Worm (Caenorhabditis elegans): ENCODE measurements around the gene npr-10.

Gene npr-10

ce11 chrX:13032610-13033009 is at the start of gene npr-10:
npr-10 (minus strand) TSS chrX:13032710.
- TF ChIP-seq sox-2 (GFP tag; IDR thresholded peaks at IDR 0.05) (no peak), pha-4 (tag; optimal IDR thresholded peaks at IDR 0.05) (no peak), K09A11.1 (tag; optimal IDR thresholded peaks at IDR 0.05; ENCODE audit: insufficient read depth) (no peak), fax-1 (tag; optimal IDR thresholded peaks at IDR 0.05) (no peak), ttx-3 (tag; optimal IDR thresholded peaks at IDR 0.05) (no peak), pat-9 (tag; optimal IDR thresholded peaks at IDR 0.05) (no peak), unc-42 (tag; optimal IDR thresholded peaks at IDR 0.05) (no peak), elt-2 (tag; optimal IDR thresholded peaks at IDR 0.05) (no peak), F13H6.1 (tag; optimal IDR thresholded peaks at IDR 0.05) (no peak), dmd-4 (tag; optimal IDR thresholded peaks at IDR 0.05; ENCODE audit: borderline replicate concordance) (no peak), nhr-11 (tag; optimal IDR thresholded peaks at IDR 0.05) (no peak), mec-3 (tag; optimal IDR thresholded peaks at IDR 0.05; ENCODE audit: borderline replicate concordance) (no peak), syd-9 (tag; optimal IDR thresholded peaks at IDR 0.05) (no peak), nhr-232 (tag; optimal IDR thresholded peaks at IDR 0.05) (no peak), ceh-22 (tag; optimal IDR thresholded peaks at IDR 0.05) (no peak), ceh-18 (tag; optimal IDR thresholded peaks at IDR 0.05) (no peak), rnt-1 (tag; optimal IDR thresholded peaks at IDR 0.05) (no peak), hlh-13 (GFP tag; optimal IDR thresholded peaks at IDR 0.05) (no peak), hlh-30 (tag; optimal IDR thresholded peaks at IDR 0.05; ENCODE audit: insufficient read depth) (no peak), C08G9.2 (tag; optimal IDR thresholded peaks at IDR 0.05) (no peak)

- TF ChIP-seq T23F11.4 (GFP tag; optimal IDR thresholded peaks at IDR 0.05) (no peak), fkh-6 (tag; optimal IDR thresholded peaks at IDR 0.05) (no peak), hlh-30 (tag; optimal IDR thresholded peaks at IDR 0.05; ENCODE audit: insufficient read depth) (no peak), che-1 (tag; optimal IDR thresholded peaks at IDR 0.05) (no peak), sox-4 (tag; optimal IDR thresholded peaks at IDR 0.05) (no peak), unc-55 (GFP tag; optimal IDR thresholded peaks at IDR 0.05) (no peak), unc-3 (GFP tag; conservative IDR thresholded peaks at IDR 0.05) (no peak), unc-3 (tag; optimal IDR thresholded peaks at IDR 0.05) (no peak), nhr-11 (tag; optimal IDR thresholded peaks at IDR 0.05) (no peak), hlh-15 (tag; optimal IDR thresholded peaks at IDR 0.05) (no peak), ceh-48 (tag; optimal IDR thresholded peaks at IDR 0.05) (no peak), sox-2 (GFP tag; IDR thresholded peaks at IDR 0.05) (no peak), syd-9 (tag; optimal IDR thresholded peaks at IDR 0.05) (no peak)
Observed at ce11 chrX:13077872-13078271, 45.4 kb upstream of the npr-10 start, which contains the start of gene K03A11.4. K03A11.4 (plus strand) TSS chrX:13078172.

- TF ChIP-seq ceh-14 (tag; optimal IDR thresholded peaks at IDR 0.05) (no peak), nhr-11 (tag; optimal IDR thresholded peaks at IDR 0.05) (no peak), pqm-1 (tag; optimal IDR thresholded peaks at IDR 0.05) (no peak), Y22D7AL.16 (tag; optimal IDR thresholded peaks at IDR 0.05) (no peak), F13H6.1 (tag; optimal IDR thresholded peaks at IDR 0.05) (no peak), dmd-4 (tag; optimal IDR thresholded peaks at IDR 0.05; ENCODE audit: borderline replicate concordance) (no peak), sox-2 (GFP tag; IDR thresholded peaks at IDR 0.05) (no peak), pros-1 (tag; optimal IDR thresholded peaks at IDR 0.05) (no peak), pha-4 (tag; optimal IDR thresholded peaks at IDR 0.05) (no peak), ceh-30 (tag; optimal IDR thresholded peaks at IDR 0.05) (no peak)
Observed at ce11 chrX:13074373-13074772, 41.9 kb upstream of the npr-10 start, which contains the start of gene ceh-28. ceh-28 (plus strand) TSS chrX:13074673.

ce11 chrX:13071120-13071519 is 38.6 kb upstream of the npr-10 start, which contains the start of gene cpx-2:
cpx-2 (minus strand) TSS chrX:13071220.
- TF ChIP-seq ttx-3 (tag; optimal IDR thresholded peaks at IDR 0.05) (no peak), ceh-14 (tag; optimal IDR thresholded peaks at IDR 0.05) (no peak), nhr-232 (tag; optimal IDR thresholded peaks at IDR 0.05) (no peak), pqm-1 (tag; optimal IDR thresholded peaks at IDR 0.05) (no peak), C38D4.7 (GFP tag; optimal IDR thresholded peaks at IDR 0.05) (no peak), npax-4 (tag; optimal IDR thresholded peaks at IDR 0.05) (no peak), gmeb-2 (tag; optimal IDR thresholded peaks at IDR 0.05) (no peak), hlh-15 (tag; optimal IDR thresholded peaks at IDR 0.05) (no peak), hlh-6 (tag; optimal IDR thresholded peaks at IDR 0.05) (no peak), Y22D7AL.16 (tag; optimal IDR thresholded peaks at IDR 0.05) (no peak), nhr-11 (tag; optimal IDR thresholded peaks at IDR 0.05) (no peak), unc-42 (tag; optimal IDR thresholded peaks at IDR 0.05) (no peak), F13H6.1 (tag; optimal IDR thresholded peaks at IDR 0.05) (no peak), ref-2 (tag; optimal IDR thresholded peaks at IDR 0.05) (no peak), rnt-1 (tag; optimal IDR thresholded peaks at IDR 0.05) (no peak), T23F11.4 (GFP tag; optimal IDR thresholded peaks at IDR 0.05) (no peak), madf-2 (tag; optimal IDR thresholded peaks at IDR 0.05) (no peak), hlh-13 (GFP tag; optimal IDR thresholded peaks at IDR 0.05) (no peak)

Measured in whole organism, late embryonic.